Fruit fly (Drosophila melanogaster): ENCODE data around the gene yip2.

The yip2 gene

dm6 chr2L:9954119-9954518, 39.1 kb downstream of the yip2 start, which contains the start of the genes CG13126 and CG4709 (continued):
- TF ChIP-seq CG3407 (GFP tag; optimal IDR thresholded peaks at IDR 0.05) (peak; percentile 79), CG8290 (GFP tag; optimal IDR thresholded peaks at IDR 0.05) (peak; percentile 89), CG8290 (tag; optimal IDR thresholded peaks at IDR 0.05) (peak in 1 of 2 experiments; percentile 42), CG17328 (GFP tag; IDR thresholded peaks at IDR 0.05) (peak; percentile 83), zen2 (GFP tag; IDR thresholded peaks at IDR 0.05; ENCODE audit: partially characterized antibody) (no peak), CG9215 (GFP tag; IDR thresholded peaks at IDR 0.05) (peak; percentile 85), Mad (GFP tag; optimal IDR thresholded peaks at IDR 0.05) (peak; percentile 45), jumu (GFP tag; optimal IDR thresholded peaks at IDR 0.05) (no peak), CG6791 (GFP tag; IDR thresholded peaks at IDR 0.05; ENCODE audit: partially characterized antibody) (no peak), CG9876 (GFP tag; optimal IDR thresholded peaks at IDR 0.05) (no peak), BtbVII (GFP tag; optimal IDR thresholded peaks at IDR 0.05) (peak; percentile 84), CG4282 (GFP tag; optimal IDR thresholded peaks at IDR 0.05) (no peak), Lhr (GFP tag; optimal IDR thresholded peaks at IDR 0.05) (peak; percentile 79), hb (GFP tag; IDR thresholded peaks at IDR 0.05; ENCODE audit: partially characterized antibody) (no peak), nom (GFP tag; optimal IDR thresholded peaks at IDR 0.05) (peak; percentile 85), abd-A (tag; optimal IDR thresholded peaks at IDR 0.05) (no peak), Dp (GFP tag; optimal IDR thresholded peaks at IDR 0.05) (peak; percentile 57), CG2678 (tag; optimal IDR thresholded peaks at IDR 0.05) (peak; percentile 96), yki (optimal IDR thresholded peaks at IDR 0.05) (no peak), emc (GFP tag; optimal IDR thresholded peaks at IDR 0.05) (peak; percentile 1), CG9437 (GFP tag; optimal IDR thresholded peaks at IDR 0.05) (peak; percentile 82), nerfin-2 (GFP tag; IDR thresholded peaks at IDR 0.05; ENCODE audit: partially characterized antibody) (no peak), ase (GFP tag; IDR thresholded peaks at IDR 0.05) (peak; percentile 89), Neu2 (GFP tag; optimal IDR thresholded peaks at IDR 0.05; ENCODE audit: borderline replicate concordance) (no peak), E2f2 (GFP tag; IDR thresholded peaks at IDR 0.05) (peak; percentile 76), CG17385 (GFP tag; optimal IDR thresholded peaks at IDR 0.05) (peak; percentile 84), Bteb2 (GFP tag; optimal IDR thresholded peaks at IDR 0.05) (peak; percentile 49), CG11398 (GFP tag; optimal IDR thresholded peaks at IDR 0.05) (no peak), CG15269 (tag; optimal IDR thresholded peaks at IDR 0.05) (peak; percentile 91), nerfin-1 (tag; optimal IDR thresholded peaks at IDR 0.05) (peak; percentile 92), Meics (GFP tag; optimal IDR thresholded peaks at IDR 0.05) (peak; percentile 93), fru (optimal IDR thresholded peaks at IDR 0.05) (no peak), crc (GFP tag; optimal IDR thresholded peaks at IDR 0.05) (no peak), oc (tag; optimal IDR thresholded peaks at IDR 0.05) (peak; percentile 81), trem (tag; optimal IDR thresholded peaks at IDR 0.05) (peak; percentile 96), nmo (GFP tag; optimal IDR thresholded peaks at IDR 0.05) (peak; percentile 97), phol (tag; optimal IDR thresholded peaks at IDR 0.05) (peak; percentile 96), dan (GFP tag; IDR thresholded peaks at IDR 0.05) (no peak), CG34376 (GFP tag; optimal IDR thresholded peaks at IDR 0.05) (peak; percentile 72), PHDP (tag; optimal IDR thresholded peaks at IDR 0.05) (peak; percentile 93), pho (GFP tag; optimal IDR thresholded peaks at IDR 0.05) (no peak), Fer3 (tag; optimal IDR thresholded peaks at IDR 0.05) (peak; percentile 94), ap (GFP tag; IDR thresholded peaks at IDR 0.05) (peak; percentile 83), CG17361 (GFP tag; IDR thresholded peaks at IDR 0.05) (peak; percentile 97), en (GFP tag; optimal IDR thresholded peaks at IDR 0.05) (peak; percentile 24), Xbp1 (GFP tag; optimal IDR thresholded peaks at IDR 0.05) (peak; percentile 90), sens (GFP tag) (peak; percentile 96), danr (GFP tag; IDR thresholded peaks at IDR 0.05) (peak; percentile 70), Tbp (GFP tag; optimal IDR thresholded peaks at IDR 0.05) (no peak), CG30020 (tag; optimal IDR thresholded peaks at IDR 0.05) (peak; percentile 78), mirr (GFP tag; optimal IDR thresholded peaks at IDR 0.05) (peak; percentile 27), p53 (GFP tag; optimal IDR thresholded peaks at IDR 0.05) (no peak)

Measured in whole organism, embryonic.